Worm (Caenorhabditis elegans) whole organism, L1 larva: ENCODE results near the gene rars-1.

ENCODE experiments used
- C16A3.4 ChIP-seq: fragments of 150-350 bp; optimal IDR thresholded peaks from 2 replicates; lab custom pipeline; 2014; ENCODE audit warnings: missing biosample characterization, missing genetic modification characterization
- C34B4.2 ChIP-seq: sonication (generic microtip); optimal IDR thresholded peaks from 2 replicates; lab custom pipeline; 2017; ENCODE audit warnings: mild to moderate bottlenecking, missing genetic modification characterization, missing compliant biosample characterization
- Y116A8C.19 ChIP-seq: sonication (generic microtip); optimal IDR thresholded peaks from 2 replicates; lab custom pipeline; 2016; ENCODE audit warnings: missing compliant biosample characterization, missing genetic modification characterization, borderline replicate concordance
- ama-1 ChIP-seq: fragments of 150-350 bp; optimal IDR thresholded peaks from 2 replicates; lab custom pipeline; 2014
- blmp-1 ChIP-seq: fragments of 150-350 bp; optimal IDR thresholded peaks from 2 replicates; lab custom pipeline; 2014; ENCODE audit warnings: missing biosample characterization, missing genetic modification characterization
- ceh-90 ChIP-seq: sonication (generic microtip); optimal IDR thresholded peaks from 2 replicates; lab custom pipeline; 2016; ENCODE audit warnings: missing genetic modification characterization, missing compliant biosample characterization
- dpl-1 ChIP-seq, 3 experiments: fragments of 150-350 bp in 2 of 3; sonication (generic microtip) in 1 of 3; optimal IDR thresholded peaks; 2 replicates each; lab custom pipeline; 2014 to 2017; ENCODE audit warnings: missing biosample characterization in 3 of 3, missing genetic modification characterization in 3 of 3, missing genetic modification reagents in 3 of 3
- dsc-1 ChIP-seq: sonication (generic microtip); optimal IDR thresholded peaks from 2 replicates; lab custom pipeline; 2016; ENCODE audit warnings: mild to moderate bottlenecking, missing genetic modification characterization, missing compliant biosample characterization
- efl-1 ChIP-seq, 4 experiments: fragments of 150-350 bp; optimal IDR thresholded peaks in 3 of 4; peaks in 1 of 4; 1 replicate in 1 of 4; 2 replicates in 3 of 4; lab custom pipeline; 2014; ENCODE audit warnings: missing biosample characterization in 2 of 4, missing genetic modification characterization in 2 of 4, missing genetic modification reagents in 2 of 4
- efl-3 ChIP-seq: fragments of 200-800 bp; sonication (Bioruptor generic); optimal IDR thresholded peaks from 2 replicates; lab custom pipeline; 2018; ENCODE audit warnings: mild to moderate bottlenecking, missing genetic modification characterization, missing compliant biosample characterization
- elt-2 ChIP-seq: sonication (generic microtip); optimal IDR thresholded peaks from 2 replicates; lab custom pipeline; 2016; ENCODE audit warnings: missing genetic modification characterization, mild to moderate bottlenecking, inconsistent platforms, missing compliant biosample characterization, missing genetic modification reagents
- ets-5 ChIP-seq: fragments of 200-800 bp; sonication (Bioruptor generic); IDR thresholded peaks from 2 replicates; pipeline ENCODE4 v1.3.6; 2022; ENCODE audit warnings: missing genetic modification characterization, missing compliant biosample characterization
- fos-1 ChIP-seq: fragments of 150-350 bp; optimal IDR thresholded peaks from 2 replicates; lab custom pipeline; 2014; ENCODE audit warnings: missing biosample characterization, missing genetic modification characterization
- grh-1 ChIP-seq: fragments of 200-800 bp; sonication (Bioruptor generic); IDR thresholded peaks from 2 replicates; pipeline ENCODE4 v1.3.6; 2022; ENCODE audit warnings: missing genetic modification reagents, missing genetic modification characterization, missing compliant biosample characterization
- hpl-2 ChIP-seq: fragments of 150-350 bp; optimal IDR thresholded peaks from 2 replicates; lab custom pipeline; 2014; ENCODE audit warnings: missing biosample characterization, missing genetic modification reagents, missing genetic modification characterization
- lin-15B ChIP-seq: fragments of 150-350 bp; sonication (generic microtip); optimal IDR thresholded peaks from 3 replicates; lab custom pipeline; 2014; ENCODE audit warnings: missing biosample characterization, missing genetic modification characterization
- lin-39 ChIP-seq: fragments of 150-350 bp; optimal IDR thresholded peaks from 2 replicates; lab custom pipeline; 2014; ENCODE audit warnings: missing biosample characterization, missing genetic modification reagents, missing genetic modification characterization
- lsy-2 ChIP-seq, 2 experiments: fragments of 150-350 bp; optimal IDR thresholded peaks; 2 replicates each; lab custom pipeline; 2014; ENCODE audit warnings: missing biosample characterization in 2 of 2, missing genetic modification characterization in 2 of 2
- mdl-1 ChIP-seq, 2 experiments: fragments of 150-350 bp; optimal IDR thresholded peaks; 2 replicates each; lab custom pipeline; 2014 to 2017; ENCODE audit warnings: missing biosample characterization in 2 of 2, missing genetic modification characterization in 2 of 2, inconsistent platforms in 1 of 2
- mef-2 ChIP-seq: fragments of 150-350 bp; optimal IDR thresholded peaks from 2 replicates; lab custom pipeline; 2014; ENCODE audit warnings: missing biosample characterization, missing genetic modification characterization
- mep-1 ChIP-seq: fragments of 150-350 bp; optimal IDR thresholded peaks from 2 replicates; lab custom pipeline; 2014; ENCODE audit warnings: missing biosample characterization, missing genetic modification characterization
- nhr-11 ChIP-seq: fragments of 150-350 bp; optimal IDR thresholded peaks from 2 replicates; lab custom pipeline; 2014; ENCODE audit warnings: missing biosample characterization, missing genetic modification characterization
- nhr-12 ChIP-seq: sonication (generic microtip); optimal IDR thresholded peaks from 2 replicates; lab custom pipeline; 2017; ENCODE audit warnings: missing biosample characterization, missing genetic modification characterization
- nhr-19 ChIP-seq: fragments of 200-800 bp; sonication (Bioruptor generic); conservative IDR thresholded peaks from 2 replicates; pipeline ENCODE4 v1.3.6; 2022; ENCODE audit warnings: missing genetic modification characterization, missing compliant biosample characterization
- nhr-20 ChIP-seq: sonication (generic microtip); optimal IDR thresholded peaks from 2 replicates; lab custom pipeline; 2016; ENCODE audit warnings: mild to moderate bottlenecking, missing genetic modification characterization, missing compliant biosample characterization
- nhr-28 ChIP-seq: fragments of 150-350 bp; optimal IDR thresholded peaks from 2 replicates; lab custom pipeline; 2014; ENCODE audit warnings: missing biosample characterization, missing genetic modification characterization
- nhr-47 ChIP-seq: sonication (generic microtip); optimal IDR thresholded peaks from 2 replicates; lab custom pipeline; 2016; ENCODE audit warnings: mild to moderate bottlenecking, missing genetic modification characterization, moderate library complexity, missing compliant biosample characterization
- nhr-71 ChIP-seq: sonication (generic microtip); optimal IDR thresholded peaks from 2 replicates; lab custom pipeline; 2016; ENCODE audit warnings: mild to moderate bottlenecking, missing genetic modification characterization, moderate library complexity, missing compliant biosample characterization
- nhr-76 ChIP-seq: sonication (generic microtip); optimal IDR thresholded peaks from 2 replicates; lab custom pipeline; 2017; ENCODE audit warnings: missing biosample characterization, missing genetic modification characterization
- nhr-77 ChIP-seq: fragments of 150-350 bp; optimal IDR thresholded peaks from 2 replicates; lab custom pipeline; 2014; ENCODE audit warnings: missing biosample characterization, missing genetic modification characterization
- pag-3 ChIP-seq: sonication (generic microtip); optimal IDR thresholded peaks from 2 replicates; lab custom pipeline; 2017; ENCODE audit warnings: missing genetic modification characterization, mild to moderate bottlenecking, missing compliant biosample characterization, antibody characterized with exemption, borderline replicate concordance; ENCODE audit not compliant: insufficient read depth
- pqm-1 ChIP-seq: sonication (generic microtip); optimal IDR thresholded peaks from 3 replicates; lab custom pipeline; 2017; ENCODE audit warnings: missing biosample characterization, missing genetic modification characterization
- rnt-1 ChIP-seq: sonication (generic microtip); optimal IDR thresholded peaks from 2 replicates; lab custom pipeline; 2016; ENCODE audit warnings: mild to moderate bottlenecking, missing genetic modification characterization, moderate library complexity, missing compliant biosample characterization
- skn-1 ChIP-seq: fragments of 150-350 bp; optimal IDR thresholded peaks from 2 replicates; lab custom pipeline; 2014; ENCODE audit warnings: missing biosample characterization, missing genetic modification characterization
- snpc-4 ChIP-seq: fragments of 150-350 bp; optimal IDR thresholded peaks from 2 replicates; lab custom pipeline; 2014; ENCODE audit warnings: missing biosample characterization, missing genetic modification characterization
- snu-23 ChIP-seq: sonication (generic microtip); optimal IDR thresholded peaks from 2 replicates; lab custom pipeline; 2016; ENCODE audit warnings: missing genetic modification characterization, missing compliant biosample characterization
- sox-4 ChIP-seq: sonication (generic microtip); optimal IDR thresholded peaks from 2 replicates; lab custom pipeline; 2016; ENCODE audit warnings: missing genetic modification characterization, missing compliant biosample characterization
- sptf-1 ChIP-seq: fragments of 150-350 bp; optimal IDR thresholded peaks from 2 replicates; lab custom pipeline; 2014; ENCODE audit warnings: missing biosample characterization, missing genetic modification characterization
- tlp-1 ChIP-seq: fragments of 150-350 bp; optimal IDR thresholded peaks from 2 replicates; lab custom pipeline; 2014; ENCODE audit warnings: missing biosample characterization, missing genetic modification characterization
- unc-30 ChIP-seq: sonication (generic microtip); optimal IDR thresholded peaks from 2 replicates; lab custom pipeline; 2017; ENCODE audit warnings: missing biosample characterization, missing genetic modification characterization
- unc-62 ChIP-seq: fragments of 150-350 bp; optimal IDR thresholded peaks from 2 replicates; lab custom pipeline; 2014; ENCODE audit warnings: missing biosample characterization, missing genetic modification reagents, missing genetic modification characterization
- unc-98 ChIP-seq: fragments of 200-800 bp; sonication (Bioruptor generic); IDR thresholded peaks from 2 replicates; pipeline ENCODE4 v1.3.6; 2022; ENCODE audit warnings: missing genetic modification characterization, missing compliant biosample characterization
- vab-15 ChIP-seq: sonication (generic microtip); optimal IDR thresholded peaks from 2 replicates; lab custom pipeline; 2017; ENCODE audit warnings: missing genotype, mild to moderate bottlenecking, missing genetic modification characterization, missing compliant biosample characterization
- zip-4 ChIP-seq: fragments of 200-800 bp; sonication (Bioruptor generic); optimal IDR thresholded peaks from 2 replicates; lab custom pipeline; 2018; ENCODE audit warnings: mild to moderate bottlenecking, missing genetic modification characterization, moderate library complexity, missing compliant biosample characterization
- ztf-11 ChIP-seq, 2 experiments: sonication (generic microtip); optimal IDR thresholded peaks; 2 replicates each; lab custom pipeline; 2016 to 2017; ENCODE audit warnings: missing genetic modification characterization in 2 of 2, missing biosample characterization in 1 of 2, missing compliant biosample characterization in 1 of 2
- ztf-4 ChIP-seq: fragments of 150-350 bp; optimal IDR thresholded peaks from 2 replicates; lab custom pipeline; 2014; ENCODE audit warnings: missing biosample characterization, missing genetic modification characterization

rars-1 gene

DNA sequence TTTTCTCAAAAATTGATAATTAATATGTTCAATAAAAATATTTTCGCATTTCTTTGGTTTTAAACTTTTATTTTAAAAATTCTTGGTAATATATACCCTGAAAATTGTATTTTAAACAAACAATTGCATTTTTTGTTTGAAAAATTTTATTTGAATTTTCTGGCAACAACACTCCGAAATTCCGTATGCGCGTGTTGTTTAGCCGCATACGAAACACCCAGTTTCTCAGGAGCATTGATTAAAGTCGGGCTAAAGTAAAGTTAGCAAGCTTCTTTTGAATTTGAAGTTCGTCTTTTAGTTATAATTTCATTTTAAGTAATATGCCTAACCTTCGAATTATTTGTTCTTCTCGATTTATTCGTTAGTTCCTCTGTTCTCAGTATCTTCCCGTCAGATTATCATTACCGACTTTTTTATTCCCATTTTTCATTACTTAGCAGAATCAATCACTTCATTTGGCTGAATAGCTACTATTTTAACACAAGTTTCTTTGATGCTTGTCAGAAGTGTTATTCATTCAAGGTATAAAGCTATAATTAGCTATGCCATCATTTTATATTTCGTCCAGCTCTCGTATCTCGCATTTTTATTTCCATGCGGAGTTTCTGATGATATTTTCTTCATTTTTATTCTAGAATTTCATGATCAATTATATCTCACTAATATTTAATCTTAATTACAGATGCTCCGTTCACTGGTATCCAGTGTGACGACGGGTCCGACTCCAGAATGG is 18.1 kb upstream of the rars-1 start, which contains the start of gene mrps-18C (continued):
- TF ChIP-seq lsy-2 (tag; optimal IDR thresholded peaks at IDR 0.05; lab: Kevin White, UChicago) (peak; percentile 19 to 60), mep-1 (tag; lab: Kevin White, UChicago) (peak; percentile 47), tlp-1 (tag; lab: Kevin White, UChicago) (no peak), ceh-90 (tag; lab: Kevin White, UChicago) (no peak), C16A3.4 (tag; lab: Kevin White, UChicago) (no peak), pag-3 (no peak), zip-4 (GFP tag; lab: Kevin White, UChicago) (no peak)
- TF ChIP-seq, all 84 proteins: peak for 13

DNA sequence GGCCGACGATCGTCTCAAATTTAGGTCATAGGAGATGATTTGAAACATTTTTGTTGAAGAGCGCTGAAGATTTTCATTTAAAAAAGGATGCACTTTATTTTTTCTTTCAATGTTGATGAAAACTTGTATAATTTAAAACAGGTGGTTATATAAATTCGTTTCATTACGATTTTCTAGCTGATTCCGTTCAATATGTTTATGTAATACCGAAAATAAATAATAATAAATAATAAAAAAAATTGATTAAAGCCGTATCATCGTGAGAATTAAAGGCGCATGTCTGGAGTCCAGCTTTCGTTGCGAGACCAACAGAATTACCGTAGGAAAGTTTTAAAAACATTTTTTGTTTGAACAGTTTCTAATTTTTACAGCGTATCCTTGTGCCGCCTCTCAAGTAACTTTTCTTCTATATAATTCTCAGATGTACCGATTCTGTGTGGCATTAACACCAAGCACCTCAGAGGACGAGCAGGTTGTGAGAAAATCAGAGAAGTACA is 15.3 kb upstream of the rars-1 start, which contains the start of the genes C26E6.12 and eri-9:
Gene C26E6.12 (minus strand): TSS at position 51 of the 497 bp plus-strand sequence.
Gene eri-9 (plus strand): TSS at position 248 of the 497 bp plus-strand sequence.
- no peak for TF ChIP-seq snu-23
- TF ChIP-seq dpl-1 (GFP tag; optimal IDR thresholded peaks at IDR 0.05; lab: Kevin White, UChicago), result peak in 1 of 3 experiments; percentile 26
- TF ChIP-seq C16A3.4 (tag; lab: Kevin White, UChicago), result no peak

DNA sequence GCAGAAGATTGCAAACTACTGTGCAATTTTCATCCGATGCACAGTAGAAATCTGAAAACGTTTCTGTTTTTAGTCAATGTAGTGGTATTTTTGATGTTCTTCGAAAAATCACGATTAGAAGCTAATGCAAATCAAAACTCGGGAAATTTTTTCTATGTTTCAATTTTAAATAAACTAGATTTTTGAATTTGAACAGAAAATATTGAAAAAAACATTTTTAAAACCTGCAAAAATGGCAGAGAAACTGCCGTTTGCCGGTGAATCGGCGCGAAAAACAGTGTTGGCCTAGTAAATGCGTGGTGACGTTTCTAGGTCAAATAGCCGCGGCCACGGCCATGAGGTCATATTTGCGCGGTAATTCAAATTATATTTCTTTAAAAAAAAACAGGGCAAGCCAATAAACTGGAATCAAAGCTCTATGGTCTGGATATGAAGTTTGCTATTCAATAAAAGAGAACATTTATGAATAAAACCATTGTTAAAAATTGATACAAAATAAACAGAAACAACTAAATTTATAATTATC is 13.2 kb upstream of the rars-1 start, which contains the start of gene set-2:
Gene set-2 (minus strand): TSS at position 51 of the 526 bp plus-strand sequence.
- peak; percentile 55 for TF ChIP-seq mep-1 (tag; lab: Kevin White, UChicago)
- peak; percentile 81 for TF ChIP-seq nhr-47 (tag; lab: Kevin White, UChicago)
- no peak for TF ChIP-seq nhr-12 (tag; lab: Kevin White, UChicago)
- peak; percentile 76 for TF ChIP-seq nhr-19
- TF ChIP-seq lin-39 (tag; lab: Kevin White, UChicago), result no peak
- TF ChIP-seq C34B4.2 (tag; lab: Kevin White, UChicago), result no peak
- peak; percentile 73 for TF ChIP-seq lin-15B
- peak; percentile 54 for TF ChIP-seq skn-1 (tag; lab: Kevin White, UChicago)
- peak; percentile 81 for TF ChIP-seq unc-98
- peak; percentile 62 to 76 for TF ChIP-seq lsy-2 (tag; optimal IDR thresholded peaks at IDR 0.05; lab: Kevin White, UChicago)
- TF ChIP-seq nhr-11, result no peak
- no peak for TF ChIP-seq grh-1
- TF ChIP-seq rnt-1 (tag; lab: Kevin White, UChicago), result peak; percentile 97
- no peak for TF ChIP-seq pqm-1 (tag; lab: Kevin White, UChicago)
- TF ChIP-seq nhr-77 (tag; lab: Kevin White, UChicago), result peak; percentile 30
- TF ChIP-seq snpc-4 (tag; lab: Kevin White, UChicago), result peak; percentile 38
- TF ChIP-seq nhr-28 (tag; lab: Kevin White, UChicago), result no peak
- peak; percentile 84 for TF ChIP-seq nhr-71 (tag; lab: Kevin White, UChicago)
- no peak for TF ChIP-seq ama-1 (lab: Kevin White, UChicago)
- no peak for TF ChIP-seq vab-15
- peak; percentile 1 for TF ChIP-seq elt-2
- TF ChIP-seq sptf-1 (tag; lab: Kevin White, UChicago), result no peak
- peak; percentile 87 to 93 (median 92) for TF ChIP-seq dpl-1 (GFP tag; optimal IDR thresholded peaks at IDR 0.05; lab: Kevin White, UChicago)
- no peak for TF ChIP-seq ztf-4 (tag; lab: Kevin White, UChicago)
- peak; percentile 74 for TF ChIP-seq snu-23
- TF ChIP-seq efl-3 (GFP tag; lab: Kevin White, UChicago), result no peak
- TF ChIP-seq nhr-76 (tag; lab: Kevin White, UChicago), result no peak
- TF ChIP-seq hpl-2 (GFP tag; lab: Kevin White, UChicago), result no peak
- peak; percentile 93 to 95 for TF ChIP-seq efl-1 (optimal IDR thresholded peaks at IDR 0.05; lab: Kevin White, UChicago)
- TF ChIP-seq efl-1 (GFP tag; optimal IDR thresholded peaks at IDR 0.05 in 1 of 2; lab: Kevin White, UChicago), result peak; percentile 93 to 99
- TF ChIP-seq fos-1 (tag; lab: Kevin White, UChicago), result no peak
- TF ChIP-seq nhr-20 (tag; lab: Kevin White, UChicago), result peak; percentile 65
- TF ChIP-seq ztf-11 (tag; optimal IDR thresholded peaks at IDR 0.05; lab: Kevin White, UChicago), result peak in 1 of 2 experiments; percentile 88
- peak; percentile 28 for TF ChIP-seq Y116A8C.19
- TF ChIP-seq unc-30, result no peak
- TF ChIP-seq dsc-1 (tag; lab: Kevin White, UChicago), result peak; percentile 69
- no peak for TF ChIP-seq ets-5 (GFP tag; lab: Robert Waterston, UW)
- TF ChIP-seq sox-4 (tag; lab: Kevin White, UChicago), result peak; percentile 70
- peak; percentile 44 for TF ChIP-seq blmp-1 (tag; lab: Kevin White, UChicago)
- TF ChIP-seq mef-2 (tag; lab: Kevin White, UChicago), result no peak
- no peak for TF ChIP-seq unc-62 (GFP tag; lab: Kevin White, UChicago)
- no peak for TF ChIP-seq zip-4 (GFP tag; lab: Kevin White, UChicago)
- no peak for TF ChIP-seq mdl-1 (tag; optimal IDR thresholded peaks at IDR 0.05; lab: Kevin White, UChicago)
